Fruit fly (Drosophila melanogaster): ENCODE measurements around the gene Ppn.

dm6 chr3R:28586224-28586623 lies 46.1 kb upstream of the Ppn start:
- TF ChIP-seq Clk (GFP tag; optimal IDR thresholded peaks at IDR 0.05) (no peak), Mnt (GFP tag; optimal IDR thresholded peaks at IDR 0.05) (no peak), kay (GFP tag; ENCODE audit: borderline replicate concordance) (no peak), CG14711 (tag; optimal IDR thresholded peaks at IDR 0.05) (no peak), ovo (GFP tag; optimal IDR thresholded peaks at IDR 0.05) (no peak)

Measured in whole organism, adult.